Worm (Caenorhabditis elegans): ENCODE measurements around the gene F25H8.2.

DNA sequence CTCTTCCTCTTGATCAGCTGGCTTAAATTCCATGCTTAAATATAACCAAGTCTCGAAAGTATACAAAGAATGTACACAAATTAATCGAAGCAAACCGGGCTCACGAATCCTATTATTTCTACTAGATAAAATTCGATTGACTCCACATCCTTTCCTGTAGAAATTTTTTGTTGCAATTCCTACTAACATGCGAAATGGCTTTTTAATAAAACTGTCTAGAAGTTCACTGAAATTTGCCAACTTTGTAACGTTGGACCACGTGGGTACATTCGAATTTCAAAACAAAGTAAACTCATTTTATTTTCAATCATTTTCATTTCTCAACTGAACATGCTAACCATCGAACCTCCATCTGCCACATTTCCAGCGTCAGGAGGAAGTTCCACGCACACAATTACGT lies 36.9 kb upstream of the F25H8.2 start, which contains the start of gene ssp-32:
- TF ChIP-seq unc-39 (tag; optimal IDR thresholded peaks at IDR 0.05) (no peak), ama-1 (optimal IDR thresholded peaks at IDR 0.05) (no peak), lin-39 (tag; optimal IDR thresholded peaks at IDR 0.05) (no peak), nhr-237 (tag; optimal IDR thresholded peaks at IDR 0.05) (no peak), nhr-12 (tag; optimal IDR thresholded peaks at IDR 0.05) (no peak), pqm-1 (tag; optimal IDR thresholded peaks at IDR 0.05) (no peak)
